Worm (Caenorhabditis elegans): Measurements from ENCODE around the gene Y110A2AL.6.
A peak's percentile ranks its signal among the peaks of the same experiment; 100 is the strongest.

Y110A2AL.6 gene

ce11 chrII:2885518-2886449 is 44.4 kb upstream of the Y110A2AL.6 start:
- TF ChIP-seq efl-1 (optimal IDR thresholded peaks at IDR 0.05) (no peak), efl-1 (GFP tag; optimal IDR thresholded peaks at IDR 0.05 in 1 of 2) (no peak), lir-3 (tag; optimal IDR thresholded peaks at IDR 0.05; ENCODE audit: poor library complexity) (no peak), ceh-82 (tag; optimal IDR thresholded peaks at IDR 0.05) (no peak), aha-1 (tag; optimal IDR thresholded peaks at IDR 0.05) (no peak), dsc-1 (tag; optimal IDR thresholded peaks at IDR 0.05) (no peak), nhr-28 (tag; optimal IDR thresholded peaks at IDR 0.05) (no peak), mdl-1 (tag; optimal IDR thresholded peaks at IDR 0.05) (no peak), nhr-90 (tag; optimal IDR thresholded peaks at IDR 0.05; ENCODE audit: poor library complexity) (no peak), lin-15B (tag; optimal IDR thresholded peaks at IDR 0.05) (no peak), elt-2 (tag; optimal IDR thresholded peaks at IDR 0.05) (no peak), snu-23 (GFP tag; optimal IDR thresholded peaks at IDR 0.05) (no peak), tbx-2 (tag; optimal IDR thresholded peaks at IDR 0.05) (no peak), zag-1 (tag; optimal IDR thresholded peaks at IDR 0.05) (no peak), ceh-88 (GFP tag; IDR thresholded peaks at IDR 0.05) (no peak), elt-3 (tag; optimal IDR thresholded peaks at IDR 0.05) (no peak), F16B12.6 (tag; optimal IDR thresholded peaks at IDR 0.05) (no peak), grh-1 (GFP tag; IDR thresholded peaks at IDR 0.05) (no peak), nhr-11 (tag; optimal IDR thresholded peaks at IDR 0.05) (no peak)

ce11 chrII:2884810-2885209 is 43.4 kb upstream of the Y110A2AL.6 start, which contains the start of gene pigw-1:
TSS of gene pigw-1 (minus strand) at chrII:2884910.
- no peak for TF ChIP-seq ces-1 (GFP tag; optimal IDR thresholded peaks at IDR 0.05)
- no peak for TF ChIP-seq unc-130 (tag; optimal IDR thresholded peaks at IDR 0.05)
- TF ChIP-seq mdl-1 (tag; optimal IDR thresholded peaks at IDR 0.05), result no peak
- TF ChIP-seq zip-4 (GFP tag; optimal IDR thresholded peaks at IDR 0.05), result no peak
- no peak for TF ChIP-seq nhr-19 (GFP tag; conservative IDR thresholded peaks at IDR 0.05)
- TF ChIP-seq lsy-2 (tag; optimal IDR thresholded peaks at IDR 0.05), result no peak
- TF ChIP-seq elt-3 (tag; optimal IDR thresholded peaks at IDR 0.05), result no peak
- no peak for TF ChIP-seq nhr-47 (tag; optimal IDR thresholded peaks at IDR 0.05)
- TF ChIP-seq lin-13 (GFP tag; optimal IDR thresholded peaks at IDR 0.05), result no peak
- no peak for TF ChIP-seq ama-1 (optimal IDR thresholded peaks at IDR 0.05)
- TF ChIP-seq elt-2 (tag; optimal IDR thresholded peaks at IDR 0.05), result no peak
- TF ChIP-seq dsc-1 (tag; optimal IDR thresholded peaks at IDR 0.05), result no peak
- TF ChIP-seq ceh-63 (GFP tag; optimal IDR thresholded peaks at IDR 0.05), result no peak
- no peak for TF ChIP-seq irx-1 (tag; optimal IDR thresholded peaks at IDR 0.05)
- no peak for TF ChIP-seq mep-1 (tag; optimal IDR thresholded peaks at IDR 0.05)
- TF ChIP-seq lin-14 (GFP tag; optimal IDR thresholded peaks at IDR 0.05), result no peak
- TF ChIP-seq xbp-1 (tag; optimal IDR thresholded peaks at IDR 0.05), result no peak
- TF ChIP-seq nhr-20 (tag; optimal IDR thresholded peaks at IDR 0.05), result no peak
- TF ChIP-seq rnt-1 (tag; optimal IDR thresholded peaks at IDR 0.05), result no peak

- no peak for TF ChIP-seq ztf-4 (tag; optimal IDR thresholded peaks at IDR 0.05)
- TF ChIP-seq lin-13 (GFP tag; optimal IDR thresholded peaks at IDR 0.05), result peak; percentile 16
Measured at ce11 chrII:2881088-2881487, 39.7 kb upstream of the Y110A2AL.6 start.

- TF ChIP-seq xbp-1 (tag; optimal IDR thresholded peaks at IDR 0.05) (no peak), elt-3 (tag; optimal IDR thresholded peaks at IDR 0.05) (no peak), F16B12.6 (tag; optimal IDR thresholded peaks at IDR 0.05) (no peak), mdl-1 (tag; optimal IDR thresholded peaks at IDR 0.05) (no peak), swsn-7 (tag; optimal IDR thresholded peaks at IDR 0.05) (no peak), fkh-8 (tag; optimal IDR thresholded peaks at IDR 0.05) (no peak)
Measured at ce11 chrII:2878909-2879308, 37.5 kb upstream of the Y110A2AL.6 start.
